Fruit fly (Drosophila melanogaster) whole organism, wandering third instar larva: ENCODE measurements around the gene CG9951.
A peak's percentile ranks its signal among the peaks of the same experiment; 100 is the strongest.

ENCODE experiments used
- Abd-B ChIP-seq: fragments of >200 bp; optimal IDR thresholded peaks from 2 replicates; lab custom pipeline; 2017; ENCODE audit warnings: missing biosample characterization, missing genetic modification characterization
- CG32264 ChIP-seq: fragments of 200-800 bp; sonication (Bioruptor generic); optimal IDR thresholded peaks from 2 replicates; lab custom pipeline; 2016; ENCODE audit warnings: missing biosample characterization, missing genetic modification characterization
- CG9705 ChIP-seq: fragments of 200-800 bp; sonication (Bioruptor generic); optimal IDR thresholded peaks from 2 replicates; lab custom pipeline; 2018; ENCODE audit warnings: missing biosample characterization, mild to moderate bottlenecking, missing genetic modification characterization
- CrebA ChIP-seq: fragments of 200-800 bp; sonication (Bioruptor generic); optimal IDR thresholded peaks from 2 replicates; lab custom pipeline; 2016; ENCODE audit warnings: missing biosample characterization, mild to moderate bottlenecking, missing genetic modification characterization, borderline replicate concordance
- Dif ChIP-seq: fragments of 200-275, 200-300 bp; sonication (Bioruptor generic); optimal IDR thresholded peaks from 2 replicates; lab custom pipeline; 2018; ENCODE audit warnings: missing biosample characterization, missing genetic modification characterization; ENCODE audit not compliant: partially characterized antibody
- GATAd ChIP-seq: sonication (Bioruptor generic); optimal IDR thresholded peaks from 2 replicates; lab custom pipeline; 2016; ENCODE audit warnings: missing biosample characterization, missing genetic modification characterization
- HLH106 ChIP-seq: fragments of 200-800 bp; optimal IDR thresholded peaks from 3 replicates; lab custom pipeline; 2019; ENCODE audit warnings: missing biosample characterization, mild to moderate bottlenecking, missing genetic modification characterization, moderate library complexity
- Hr78 ChIP-seq: fragments of >200 bp; optimal IDR thresholded peaks from 2 replicates; lab custom pipeline; 2017; ENCODE audit warnings: missing biosample characterization, missing genetic modification characterization
- Hr83 ChIP-seq: fragments of 200-300 bp; sonication (Bioruptor generic); optimal IDR thresholded peaks from 2 replicates; lab custom pipeline; 2016; ENCODE audit warnings: missing biosample characterization, mild to moderate bottlenecking, missing genetic modification characterization, moderate library complexity; ENCODE audit not compliant: poor library complexity, severe bottlenecking
- Jra ChIP-seq: sonication (Bioruptor generic); optimal IDR thresholded peaks from 2 replicates; lab custom pipeline; 2016; ENCODE audit warnings: missing biosample characterization, missing genetic modification characterization
- Mio ChIP-seq: sonication (Bioruptor generic); optimal IDR thresholded peaks from 2 replicates; lab custom pipeline; 2016; ENCODE audit warnings: missing biosample characterization, missing genetic modification characterization
- N ChIP-seq: fragments of >200 bp; optimal IDR thresholded peaks from 2 replicates; lab custom pipeline; 2018; ENCODE audit warnings: missing biosample characterization, missing external identifiers, missing genetic modification characterization
- OdsH ChIP-seq: fragments of 200-800 bp; sonication (Bioruptor generic); optimal IDR thresholded peaks from 2 replicates; lab custom pipeline; 2016; ENCODE audit warnings: missing biosample characterization, mild to moderate bottlenecking, missing genetic modification characterization
- Rel ChIP-seq, 2 experiments: fragments of 200-800 bp; sonication (Bioruptor generic) in 1 of 2; optimal IDR thresholded peaks; 2 replicates in 1 of 2; 3 replicates in 1 of 2; lab custom pipeline; 2016 to 2019; ENCODE audit warnings: mild to moderate bottlenecking in 2 of 2, missing biosample characterization in 2 of 2, missing genetic modification characterization in 2 of 2, moderate library complexity in 1 of 2
- Sp1 ChIP-seq: fragments of 200-800 bp; sonication (Bioruptor generic); optimal IDR thresholded peaks from 3 replicates; lab custom pipeline; 2019; ENCODE audit warnings: missing biosample characterization, mild to moderate bottlenecking, missing genetic modification characterization, moderate library complexity
- Vsx2 ChIP-seq: fragments of 200-300, 225-300 bp; sonication (Bioruptor generic); optimal IDR thresholded peaks from 2 replicates; lab custom pipeline; 2018; ENCODE audit warnings: missing biosample characterization, missing genetic modification characterization; ENCODE audit not compliant: partially characterized antibody
- br ChIP-seq: fragments of 200-800 bp; sonication (Bioruptor generic); optimal IDR thresholded peaks from 2 replicates; lab custom pipeline; 2016; ENCODE audit warnings: missing biosample characterization, missing genetic modification characterization
- brk ChIP-seq: fragments of 200-800 bp; sonication (Bioruptor generic); optimal IDR thresholded peaks from 2 replicates; lab custom pipeline; 2016; ENCODE audit warnings: missing biosample characterization, mild to moderate bottlenecking, missing genetic modification characterization
- dl ChIP-seq, 2 experiments: fragments of 175-275, 200-275 bp in 1 of 2; fragments of 200-275 bp in 1 of 2; sonication (Bioruptor generic); optimal IDR thresholded peaks; lab custom pipeline; 2018; ENCODE audit warnings: mild to moderate bottlenecking in 2 of 2, missing biosample characterization in 2 of 2, missing genetic modification characterization in 2 of 2, moderate library complexity in 2 of 2; ENCODE audit not compliant: partially characterized antibody in 2 of 2, insufficient read depth in 1 of 2
- dmrt93B ChIP-seq: fragments of 200-800 bp; sonication (Bioruptor generic); optimal IDR thresholded peaks from 2 replicates; lab custom pipeline; 2018; ENCODE audit warnings: missing biosample characterization, mild to moderate bottlenecking, missing genetic modification characterization
- dsf ChIP-seq: sonication (Bioruptor generic); optimal IDR thresholded peaks from 2 replicates; lab custom pipeline; 2016; ENCODE audit warnings: missing biosample characterization, missing genetic modification characterization, borderline replicate concordance
- ey ChIP-seq: fragments of 200-800 bp; sonication (Bioruptor generic); optimal IDR thresholded peaks from 2 replicates; lab custom pipeline; 2016; ENCODE audit warnings: missing biosample characterization, missing genetic modification characterization
- foxo ChIP-seq, 2 experiments: fragments of 200-800 bp; sonication (Bioruptor generic); optimal IDR thresholded peaks; 2 replicates in 1 of 2; 3 replicates in 1 of 2; lab custom pipeline; 2016 to 2017; ENCODE audit warnings: missing biosample characterization in 2 of 2, missing genetic modification characterization in 2 of 2
- fru ChIP-seq: fragments of 200-800 bp; sonication (Bioruptor generic); optimal IDR thresholded peaks from 3 replicates; lab custom pipeline; 2016; ENCODE audit warnings: missing biosample characterization, mild to moderate bottlenecking, missing genetic modification characterization
- h ChIP-seq: fragments of 200-800 bp; sonication (Bioruptor generic); optimal IDR thresholded peaks from 3 replicates; lab custom pipeline; 2016; ENCODE audit warnings: missing biosample characterization, mild to moderate bottlenecking, missing genetic modification characterization
- jim ChIP-seq: fragments of 175-275, 200-325 bp; sonication (Bioruptor generic); optimal IDR thresholded peaks from 2 replicates; lab custom pipeline; 2016; ENCODE audit warnings: missing biosample characterization, mild to moderate bottlenecking, missing genetic modification characterization
- lola ChIP-seq: fragments of >200 bp; optimal IDR thresholded peaks from 2 replicates; lab custom pipeline; 2017; ENCODE audit warnings: missing biosample characterization, missing genetic modification characterization
- pan ChIP-seq: fragments of >200 bp; optimal IDR thresholded peaks from 2 replicates; lab custom pipeline; 2017
- psq ChIP-seq: fragments of 200-800 bp; sonication (Bioruptor generic); optimal IDR thresholded peaks from 3 replicates; lab custom pipeline; 2017; ENCODE audit warnings: missing biosample characterization, mild to moderate bottlenecking, missing genetic modification characterization, moderate library complexity
- rgr ChIP-seq: fragments of 200-800 bp; sonication (Bioruptor generic); optimal IDR thresholded peaks from 3 replicates; lab custom pipeline; 2016; ENCODE audit warnings: missing biosample characterization, mild to moderate bottlenecking, missing genetic modification characterization
- sage ChIP-seq: fragments of 200-800 bp; sonication (Bioruptor generic); optimal IDR thresholded peaks from 2 replicates; lab custom pipeline; 2016; ENCODE audit warnings: missing biosample characterization, mild to moderate bottlenecking, missing genetic modification characterization
- sv ChIP-seq: fragments of 200-800 bp; sonication (Bioruptor generic); optimal IDR thresholded peaks from 3 replicates; lab custom pipeline; 2016; ENCODE audit warnings: missing biosample characterization, missing genetic modification characterization
- tai ChIP-seq: sonication (Bioruptor generic); optimal IDR thresholded peaks from 2 replicates; lab custom pipeline; 2016; ENCODE audit warnings: missing biosample characterization, missing genetic modification characterization
- usp ChIP-seq: fragments of >200 bp; optimal IDR thresholded peaks from 2 replicates; lab custom pipeline; 2017; ENCODE audit warnings: missing biosample characterization, missing genetic modification characterization
- woc ChIP-seq: sonication (Bioruptor generic); optimal IDR thresholded peaks from 2 replicates; lab custom pipeline; 2016; ENCODE audit warnings: missing biosample characterization, mild to moderate bottlenecking, missing genetic modification characterization

CG9951 gene

dm6 chr3L:16871630-16872029 is 8.7 kb downstream of the CG9951 start:
- no peak for TF ChIP-seq N (GFP tag; lab: Kevin White, UChicago)
- TF ChIP-seq dl (GFP tag; optimal IDR thresholded peaks at IDR 0.05; lab: Kevin White, UChicago; ENCODE audit: insufficient read depth in 1 of 2, partially characterized antibody in 2 of 2), result no peak
- TF ChIP-seq dmrt93B (GFP tag; lab: Kevin White, UChicago), result no peak
- TF ChIP-seq OdsH (GFP tag; lab: Kevin White, UChicago), result no peak
- TF ChIP-seq Sp1 (GFP tag; lab: Kevin White, UChicago), result no peak
- no peak for TF ChIP-seq sage (GFP tag; lab: Kevin White, UChicago)
- no peak for TF ChIP-seq Dif (GFP tag; lab: Kevin White, UChicago)
- TF ChIP-seq CrebA (GFP tag; lab: Kevin White, UChicago), result no peak
- TF ChIP-seq ey (GFP tag; lab: Kevin White, UChicago), result no peak
- no peak for TF ChIP-seq psq
- no peak for TF ChIP-seq woc
- no peak for TF ChIP-seq Jra (GFP tag; lab: Kevin White, UChicago)
- TF ChIP-seq HLH106 (tag; lab: Kevin White, UChicago), result no peak

- TF ChIP-seq ey (GFP tag; lab: Kevin White, UChicago) (peak; percentile 37), tai (no peak), Hr83 (GFP tag; lab: Kevin White, UChicago) (no peak), Jra (GFP tag; lab: Kevin White, UChicago) (no peak), foxo (GFP tag; optimal IDR thresholded peaks at IDR 0.05; lab: Kevin White, UChicago) (peak in 1 of 2 experiments; percentile 28), fru (GFP tag; lab: Kevin White, UChicago) (peak; percentile 34), CG32264 (GFP tag; lab: Kevin White, UChicago) (no peak), dsf (GFP tag; lab: Kevin White, UChicago) (no peak), woc (peak; percentile 33), Hr78 (GFP tag; lab: Kevin White, UChicago) (no peak), CrebA (GFP tag; lab: Kevin White, UChicago) (no peak), Dif (GFP tag; lab: Kevin White, UChicago) (no peak), Vsx2 (GFP tag; lab: Kevin White, UChicago) (no peak), dmrt93B (GFP tag; lab: Kevin White, UChicago) (no peak), Sp1 (GFP tag; lab: Kevin White, UChicago) (no peak), psq (peak; percentile 25), h (peak; percentile 40), lola (GFP tag; lab: Kevin White, UChicago) (no peak), br (GFP tag; lab: Kevin White, UChicago) (peak; percentile 23), HLH106 (tag; lab: Kevin White, UChicago) (no peak), CG9705 (no peak), sv (peak; percentile 72), Abd-B (GFP tag; lab: Kevin White, UChicago) (no peak), Mio (GFP tag; lab: Kevin White, UChicago) (no peak), rgr (GFP tag; lab: Kevin White, UChicago) (peak; percentile 14), brk (GFP tag; lab: Kevin White, UChicago) (no peak), N (GFP tag; lab: Kevin White, UChicago) (no peak), usp (no peak), OdsH (GFP tag; lab: Kevin White, UChicago) (peak; percentile 47), jim (no peak)
- TF ChIP-seq, all 38 proteins: peak for 10
These were observed 9.6 kb downstream of the CG9951 start for dm6 chr3L:16872487-16872955.

- TF ChIP-seq HLH106 (tag; lab: Kevin White, UChicago), result no peak
- TF ChIP-seq pan (lab: Kevin White, UChicago), result no peak
- TF ChIP-seq woc, result no peak
- TF ChIP-seq Hr83 (GFP tag; lab: Kevin White, UChicago), result no peak
- TF ChIP-seq tai, result no peak
- TF ChIP-seq rgr (GFP tag; lab: Kevin White, UChicago), result no peak
These were observed 10.2 kb downstream of the CG9951 start for dm6 chr3L:16873127-16873543.

- TF ChIP-seq rgr (GFP tag; lab: Kevin White, UChicago) (no peak), CG9705 (no peak), Rel (GFP tag; optimal IDR thresholded peaks at IDR 0.05; lab: Kevin White, UChicago) (no peak), Rel (tag; optimal IDR thresholded peaks at IDR 0.05; lab: Kevin White, UChicago) (no peak), Sp1 (GFP tag; lab: Kevin White, UChicago) (no peak), Mio (GFP tag; lab: Kevin White, UChicago) (no peak), GATAd (GFP tag; lab: Kevin White, UChicago) (no peak), sage (GFP tag; lab: Kevin White, UChicago) (no peak), br (GFP tag; lab: Kevin White, UChicago) (no peak)
These were observed 10.7 kb downstream of the CG9951 start for dm6 chr3L:16873679-16874078.
